Worm (Caenorhabditis elegans): ENCODE measurements around the gene oac-41.

DNA sequence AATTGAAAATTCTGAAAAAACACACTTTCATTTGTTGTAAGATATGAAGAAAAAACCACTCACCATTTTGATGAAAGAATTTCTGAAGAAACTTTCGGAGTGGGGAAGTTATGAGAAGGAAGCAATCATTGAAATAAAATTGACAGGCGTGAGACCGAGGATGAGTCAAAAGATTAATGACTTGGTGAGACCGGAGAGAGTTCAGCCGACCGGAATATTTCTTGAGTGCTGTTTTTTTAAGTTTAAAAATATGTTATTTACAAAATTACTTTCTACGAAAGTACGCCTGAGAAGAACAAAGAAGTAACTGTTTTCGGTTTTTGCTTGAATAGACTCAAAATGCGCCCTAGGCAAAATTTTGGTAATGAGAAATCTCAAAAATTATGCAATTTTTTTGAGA lies 34.3 kb upstream of the oac-41 start, which contains the start of gene C25E10.10:
- no peak for TF ChIP-seq ref-1 (GFP tag; conservative IDR thresholded peaks at IDR 0.05)
- TF ChIP-seq cog-1 (tag; optimal IDR thresholded peaks at IDR 0.05): no peak
- no peak for TF ChIP-seq T22C8.4 (GFP tag; IDR thresholded peaks at IDR 0.05)
- TF ChIP-seq klf-2 (GFP tag; conservative IDR thresholded peaks at IDR 0.05): no peak
- TF ChIP-seq tab-1 (GFP tag; IDR thresholded peaks at IDR 0.05): no peak
- TF ChIP-seq ztf-29 (GFP tag; IDR thresholded peaks at IDR 0.05): no peak

Data from whole organism, midembryonic.